Worm (Caenorhabditis elegans) whole organism, L4/young adult: ENCODE measurements around the gene vang-1.

Source experiments
- W03F9.2 ChIP-seq: fragments of 150-350 bp; optimal IDR thresholded peaks from 2 replicates; lab custom pipeline; 2014; ENCODE audit warnings: missing biosample characterization, missing genetic modification characterization
- dao-5 ChIP-seq: sonication (generic microtip); optimal IDR thresholded peaks from 2 replicates; lab custom pipeline; 2016; ENCODE audit warnings: missing genotype, missing genetic modification characterization, moderate library complexity, missing compliant biosample characterization
- him-1 ChIP-seq: sonication (generic microtip); optimal IDR thresholded peaks from 2 replicates; lab custom pipeline; 2016; ENCODE audit warnings: missing genotype, missing genetic modification reagents, missing genetic modification characterization, missing compliant biosample characterization

- TF ChIP-seq W03F9.2 (no peak), dao-5 (tag; lab: Kevin White, UChicago) (no peak), him-1 (tag; lab: Kevin White, UChicago) (no peak)
Observed at ce11 chrX:2895646-2896045, 10.0 kb downstream of the vang-1 start.
